Worm (Caenorhabditis elegans) whole organism, L4 larva: Measurements from ENCODE around the gene R11D1.3.

Experiments used
- ama-1 ChIP-seq: fragments of 150-350 bp; optimal IDR thresholded peaks from 2 replicates; lab custom pipeline; 2014; ENCODE audit warnings: inconsistent platforms, mixed read lengths
- daf-19 ChIP-seq: fragments of 200-800 bp; sonication (Bioruptor generic); conservative IDR thresholded peaks from 2 replicates; pipeline ENCODE4 v1.3.6; 2022; ENCODE audit warnings: missing genetic modification characterization, missing compliant biosample characterization
- fos-1 ChIP-seq: fragments of 150-350 bp; optimal IDR thresholded peaks from 2 replicates; lab custom pipeline; 2014; ENCODE audit warnings: missing biosample characterization, missing genetic modification characterization
- skn-1 ChIP-seq: fragments of 150-350 bp; optimal IDR thresholded peaks from 2 replicates; lab custom pipeline; 2014; ENCODE audit warnings: missing biosample characterization, missing genetic modification characterization
- tag-97 ChIP-seq: fragments of 200-800 bp; sonication (Bioruptor generic); IDR thresholded peaks from 2 replicates; pipeline ENCODE4 v1.3.6; 2022; ENCODE audit warnings: missing genetic modification characterization, missing compliant biosample characterization
- unc-62 ChIP-seq, 3 experiments: fragments of 150-350 bp in 1 of 3; sonication (generic microtip); optimal IDR thresholded peaks in 2 of 3; peaks in 1 of 3; 1 replicate in 1 of 3; 2 replicates in 2 of 3; lab custom pipeline; 2014 to 2017; ENCODE audit warnings: missing biosample characterization in 3 of 3, missing genetic modification characterization in 3 of 3, missing genetic modification reagents in 3 of 3, missing genotype in 1 of 3

ce11 chrV:12676299-12676698 lies 35.6 kb downstream of the R11D1.3 start:
- TF ChIP-seq daf-19 (GFP tag; lab: Robert Waterston, UW) (no peak), fos-1 (tag; lab: Kevin White, UChicago) (no peak), ama-1 (lab: Kevin White, UChicago) (no peak), tag-97 (GFP tag; lab: Robert Waterston, UW) (no peak), unc-62 (GFP tag; optimal IDR thresholded peaks at IDR 0.05 in 1 of 2; lab: Kevin White, UChicago) (no peak), unc-62 (tag; optimal IDR thresholded peaks at IDR 0.05; lab: Kevin White, UChicago) (no peak), skn-1 (no peak)
